Worm (Caenorhabditis elegans) whole organism, L2 larva: ENCODE measurements around the gene twk-44.

Experiments
- ama-1 ChIP-seq: fragments of 150-350 bp; optimal IDR thresholded peaks from 2 replicates; lab custom pipeline; 2018; ENCODE audit warnings: inconsistent platforms
- fos-1 ChIP-seq: fragments of 150-350 bp; optimal IDR thresholded peaks from 2 replicates; lab custom pipeline; 2014; ENCODE audit warnings: missing biosample characterization, missing genetic modification characterization
- gmeb-1 ChIP-seq: fragments of 150-350 bp; optimal IDR thresholded peaks from 2 replicates; lab custom pipeline; 2014; ENCODE audit warnings: missing biosample characterization, missing genetic modification characterization
- lin-39 ChIP-seq: fragments of 150-350 bp; optimal IDR thresholded peaks from 2 replicates; lab custom pipeline; 2014; ENCODE audit warnings: missing biosample characterization, missing genetic modification reagents, missing genetic modification characterization
- nhr-10 ChIP-seq: sonication (generic microtip); optimal IDR thresholded peaks from 2 replicates; lab custom pipeline; 2017; ENCODE audit warnings: missing biosample characterization, missing genetic modification characterization
- nhr-11 ChIP-seq: fragments of 150-350 bp; optimal IDR thresholded peaks from 2 replicates; lab custom pipeline; 2014; ENCODE audit warnings: missing biosample characterization, missing genetic modification characterization
- nhr-12 ChIP-seq: fragments of 150-350 bp; optimal IDR thresholded peaks from 2 replicates; lab custom pipeline; 2014; ENCODE audit warnings: missing biosample characterization, missing genetic modification characterization
- nhr-237 ChIP-seq: fragments of 150-350 bp; optimal IDR thresholded peaks from 2 replicates; lab custom pipeline; 2014; ENCODE audit warnings: missing biosample characterization, missing genetic modification characterization
- unc-62 ChIP-seq: fragments of 150-350 bp; optimal IDR thresholded peaks from 2 replicates; lab custom pipeline; 2014; ENCODE audit warnings: missing biosample characterization, missing genetic modification reagents, missing genetic modification characterization

DNA sequence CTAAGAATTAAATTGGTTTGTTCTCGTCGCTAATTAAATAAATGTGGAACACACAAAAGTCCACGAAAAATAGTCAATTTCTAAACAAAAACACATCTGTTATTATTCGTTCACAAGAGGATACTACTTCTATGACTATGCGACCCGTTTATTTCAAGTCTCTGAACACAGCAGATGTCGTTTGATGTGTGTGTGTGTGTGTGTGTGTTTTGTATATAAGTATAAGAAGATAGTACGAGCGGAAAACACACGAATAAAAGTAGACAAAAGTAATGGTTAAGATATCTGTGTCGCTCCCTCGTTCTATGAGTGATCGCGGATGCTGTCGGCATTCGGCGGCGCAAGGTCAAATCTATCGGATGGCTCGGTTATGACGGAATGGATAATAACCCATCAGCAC, 28.1 kb downstream of the twk-44 start:
- TF ChIP-seq nhr-237 (tag; lab: Kevin White, UChicago) = no peak
- no peak for TF ChIP-seq lin-39 (tag; lab: Kevin White, UChicago)
- TF ChIP-seq fos-1 (tag; lab: Kevin White, UChicago) = no peak
- no peak for TF ChIP-seq gmeb-1 (tag; lab: Kevin White, UChicago)
- TF ChIP-seq nhr-12 (tag; lab: Kevin White, UChicago) = no peak
- TF ChIP-seq nhr-10 (tag; lab: Kevin White, UChicago) = no peak
- no peak for TF ChIP-seq ama-1
- TF ChIP-seq nhr-11 = no peak
- TF ChIP-seq unc-62 (GFP tag; lab: Kevin White, UChicago) = no peak
